Fruit fly (Drosophila melanogaster): Measurements from ENCODE around the gene Hsp68.

Gene Hsp68

DNA sequence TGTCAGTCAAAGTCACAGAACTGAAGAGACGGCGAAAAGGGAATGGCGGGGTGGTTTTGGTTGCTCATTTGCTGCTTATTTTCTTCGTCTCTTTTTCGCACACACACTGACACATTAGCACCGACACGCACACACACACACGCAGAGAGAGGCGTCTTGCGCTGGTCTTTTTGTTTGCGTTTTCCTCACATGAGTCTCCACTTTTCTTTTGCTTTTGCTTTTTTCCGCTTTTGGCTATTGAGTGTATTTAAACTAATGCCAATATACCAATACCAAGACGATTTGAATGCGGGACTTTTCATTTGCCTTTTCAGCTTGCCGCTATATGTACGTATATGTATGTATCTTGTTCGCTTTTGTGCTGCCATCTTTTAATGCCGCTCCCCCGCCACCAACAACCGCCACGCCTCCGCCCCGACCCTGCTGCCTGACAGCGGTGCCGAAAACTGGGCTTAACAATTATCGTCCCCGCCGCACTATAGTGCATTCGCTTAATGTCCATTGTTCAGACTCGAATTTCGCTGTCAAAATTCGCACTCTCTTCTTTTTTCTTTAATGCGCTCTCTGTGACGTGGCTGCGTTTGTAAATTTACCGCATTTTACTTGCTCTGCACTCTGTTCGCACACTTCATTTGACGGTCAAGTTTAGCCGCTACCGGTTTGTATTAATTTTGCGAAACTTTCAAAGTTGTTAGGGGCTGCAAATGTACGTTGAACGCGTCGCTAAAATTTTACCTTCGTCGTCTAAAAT, 9.7 kb downstream of the Hsp68 start, which contains the start of gene CG5986 (continued):
- TF ChIP-seq Drgx (GFP tag; IDR thresholded peaks at IDR 0.05) (peak; percentile 72), CG2199 (GFP tag; IDR thresholded peaks at IDR 0.05) (no peak), nau (GFP tag; optimal IDR thresholded peaks at IDR 0.05) (no peak), hth (optimal IDR thresholded peaks at IDR 0.05) (no peak), gem (tag; optimal IDR thresholded peaks at IDR 0.05) (no peak), CG17359 (tag; optimal IDR thresholded peaks at IDR 0.05) (no peak), nmo (GFP tag; optimal IDR thresholded peaks at IDR 0.05) (no peak), Blimp-1 (GFP tag; optimal IDR thresholded peaks at IDR 0.05) (no peak), CG2116 (GFP tag; optimal IDR thresholded peaks at IDR 0.05) (peak; percentile 53), kni (GFP tag; optimal IDR thresholded peaks at IDR 0.05) (no peak), corto (GFP tag; optimal IDR thresholded peaks at IDR 0.05) (no peak), Eip74EF (GFP tag; optimal IDR thresholded peaks at IDR 0.05) (no peak), CG12104 (GFP tag; optimal IDR thresholded peaks at IDR 0.05) (no peak), Scr (GFP tag; IDR thresholded peaks at IDR 0.05; ENCODE audit: partially characterized antibody) (no peak), bbx (GFP tag; IDR thresholded peaks at IDR 0.05; ENCODE audit: partially characterized antibody) (no peak), CG11695 (GFP tag; IDR thresholded peaks at IDR 0.05) (no peak), sens-2 (GFP tag; IDR thresholded peaks at IDR 0.05) (no peak), C15 (GFP tag; IDR thresholded peaks at IDR 0.05) (no peak), Six4 (GFP tag; optimal IDR thresholded peaks at IDR 0.05) (no peak), dmrt99B (tag; optimal IDR thresholded peaks at IDR 0.05) (no peak), Rfx (GFP tag; IDR thresholded peaks at IDR 0.05) (no peak), CG8944 (GFP tag; optimal IDR thresholded peaks at IDR 0.05) (no peak), CG17385 (GFP tag; optimal IDR thresholded peaks at IDR 0.05) (peak; percentile 57), Awh (GFP tag; IDR thresholded peaks at IDR 0.05) (no peak), CG13775 (GFP tag; optimal IDR thresholded peaks at IDR 0.05) (no peak), knrl (GFP tag; IDR thresholded peaks at IDR 0.05; ENCODE audit: partially characterized antibody) (no peak), Dfd (GFP tag; optimal IDR thresholded peaks at IDR 0.05) (peak in 1 of 2 experiments; percentile 17), Chrac-16 (GFP tag; optimal IDR thresholded peaks at IDR 0.05) (no peak), BEAF-32 (GFP tag; optimal IDR thresholded peaks at IDR 0.05) (no peak), CG3065 (GFP tag; optimal IDR thresholded peaks at IDR 0.05) (peak; percentile 28), z (GFP tag; IDR thresholded peaks at IDR 0.05) (peak; percentile 13; the same call in 1 of the 3 replicates), CG14860 (GFP tag; IDR thresholded peaks at IDR 0.05; ENCODE audit: partially characterized antibody) (no peak), CG10543 (GFP tag; optimal IDR thresholded peaks at IDR 0.05) (peak; percentile 19), Ssrp (tag; optimal IDR thresholded peaks at IDR 0.05) (no peak), CG42726 (GFP tag; IDR thresholded peaks at IDR 0.05; ENCODE audit: partially characterized antibody) (no peak), CG8388 (GFP tag; optimal IDR thresholded peaks at IDR 0.05) (no peak), pros (GFP tag; optimal IDR thresholded peaks at IDR 0.05) (peak; percentile 86), H15 (GFP tag; IDR thresholded peaks at IDR 0.05) (no peak), CG3726 (GFP tag; IDR thresholded peaks at IDR 0.05) (no peak), CG16815 (GFP tag; optimal IDR thresholded peaks at IDR 0.05) (no peak), danr (GFP tag; IDR thresholded peaks at IDR 0.05) (no peak), gro (GFP tag; optimal IDR thresholded peaks at IDR 0.05) (no peak), CG33213 (GFP tag; optimal IDR thresholded peaks at IDR 0.05) (no peak), CG9932 (GFP tag; IDR thresholded peaks at IDR 0.05) (no peak), sens (GFP tag) (no peak), CG6689 (GFP tag; IDR thresholded peaks at IDR 0.05) (no peak), inv (GFP tag; IDR thresholded peaks at IDR 0.05; ENCODE audit: partially characterized antibody) (no peak), Nf-YA (GFP tag; IDR thresholded peaks at IDR 0.05) (no peak), Optix (GFP tag; IDR thresholded peaks at IDR 0.05) (no peak), CG18619 (GFP tag; optimal IDR thresholded peaks at IDR 0.05) (no peak)

Data from whole organism, embryonic.